Fruit fly (Drosophila melanogaster) whole organism, embryonic: ENCODE data around the gene CG2129.

ENCODE experiments used
- CG10654 ChIP-seq: fragments of 200-800 bp; sonication (Bioruptor generic); optimal IDR thresholded peaks from 2 replicates; lab custom pipeline; 2016; ENCODE audit warnings: missing biosample characterization, missing genetic modification characterization
- CG11504 ChIP-seq: fragments of 200-800 bp; sonication (Bioruptor generic); optimal IDR thresholded peaks from 3 replicates; lab custom pipeline; 2019; ENCODE audit warnings: missing biosample characterization, mild to moderate bottlenecking, missing genetic modification characterization, moderate library complexity
- CG17359 ChIP-seq: fragments of 200-800 bp; sonication (Bioruptor generic); optimal IDR thresholded peaks from 3 replicates; lab custom pipeline; 2018; ENCODE audit warnings: missing biosample characterization, mild to moderate bottlenecking, missing genetic modification characterization, moderate library complexity
- CG1832 ChIP-seq: fragments of 200-800 bp; sonication (Bioruptor generic); optimal IDR thresholded peaks from 2 replicates; lab custom pipeline; 2017; ENCODE audit warnings: missing biosample characterization, mild to moderate bottlenecking, missing genetic modification characterization, inconsistent platforms
- CG18476 ChIP-seq: fragments of 200-800 bp; sonication (Bioruptor generic); optimal IDR thresholded peaks from 2 replicates; lab custom pipeline; 2016; ENCODE audit warnings: missing biosample characterization, mild to moderate bottlenecking, missing genetic modification characterization
- CG2129 ChIP-seq: fragments of 200-800 bp; sonication (Bioruptor generic); IDR thresholded peaks from 2 replicates; pipeline ENCODE4 v1.3.6; 2022; ENCODE audit warnings: missing biosample characterization, missing genetic modification characterization; ENCODE audit not compliant: partially characterized antibody
- CG2202 ChIP-seq: fragments of 200-800 bp; sonication (Bioruptor generic); optimal IDR thresholded peaks from 2 replicates; lab custom pipeline; 2018; ENCODE audit warnings: missing biosample characterization, mild to moderate bottlenecking, missing genetic modification characterization
- CG31224 ChIP-seq: fragments of 200-800 bp; sonication (Bioruptor generic); IDR thresholded peaks from 2 replicates; pipeline ENCODE4 v1.3.6; 2022; ENCODE audit warnings: missing biosample characterization, missing genetic modification characterization
- CG31441 ChIP-seq: fragments of 200-800 bp; sonication (Bioruptor generic); IDR thresholded peaks from 2 replicates; pipeline ENCODE4 v1.3.6; 2022; ENCODE audit warnings: missing biosample characterization, missing genetic modification characterization
- CG34422 ChIP-seq: fragments of 200-800 bp; sonication (Bioruptor generic); IDR thresholded peaks from 3 replicates; pipeline ENCODE4 v1.3.6; 2022; ENCODE audit warnings: missing biosample characterization, missing genetic modification characterization
- CG6683 ChIP-seq: fragments of 200-800 bp; sonication (Bioruptor generic); optimal IDR thresholded peaks from 2 replicates; lab custom pipeline; 2017; ENCODE audit warnings: missing biosample characterization, mild to moderate bottlenecking, missing genetic modification characterization, missing genetic modification reagents
- CG8290 ChIP-seq, 3 experiments: fragments of 200-800 bp; sonication (Bioruptor generic); optimal IDR thresholded peaks; 2 replicates each; lab custom pipeline; 2016 to 2019; ENCODE audit warnings: missing biosample characterization in 3 of 3, missing genetic modification characterization in 3 of 3, mild to moderate bottlenecking in 2 of 3, moderate library complexity in 1 of 3
- CHES-1-like ChIP-seq: fragments of 200-800 bp; sonication (Bioruptor generic); optimal IDR thresholded peaks from 2 replicates; lab custom pipeline; 2016; ENCODE audit warnings: missing biosample characterization, missing genetic modification characterization
- Eip74EF ChIP-seq, 2 experiments: fragments of 200-800 bp in 1 of 2; fragments of >200 bp in 1 of 2; sonication (Bioruptor generic) in 1 of 2; optimal IDR thresholded peaks; 2 replicates each; lab custom pipeline; 2017 to 2019; ENCODE audit warnings: missing biosample characterization in 2 of 2, missing genetic modification characterization in 2 of 2, mild to moderate bottlenecking in 1 of 2, moderate library complexity in 1 of 2
- Fer3 ChIP-seq: fragments of 200-800 bp; sonication (Bioruptor generic); optimal IDR thresholded peaks from 2 replicates; lab custom pipeline; 2018; ENCODE audit warnings: missing biosample characterization, mild to moderate bottlenecking, missing genetic modification characterization, moderate library complexity
- GATAe ChIP-seq: fragments of 200-800 bp; sonication (Bioruptor generic); conservative IDR thresholded peaks from 2 replicates; pipeline ENCODE4 v1.3.6; 2022; ENCODE audit warnings: missing biosample characterization, missing genetic modification characterization
- H2.0 ChIP-seq: fragments of 200-800 bp; sonication (Bioruptor generic); IDR thresholded peaks from 2 replicates; pipeline ENCODE4 v1.3.6; 2022; ENCODE audit warnings: missing biosample characterization, missing genetic modification characterization
- Lhr ChIP-seq: fragments of 200-800 bp; sonication (Bioruptor generic); optimal IDR thresholded peaks from 3 replicates; lab custom pipeline; 2017; ENCODE audit warnings: mild to moderate bottlenecking, missing biosample characterization, missing genetic modification reagents, missing genetic modification characterization
- Mes4 ChIP-seq: fragments of 200-800 bp; sonication (Bioruptor generic); optimal IDR thresholded peaks from 2 replicates; lab custom pipeline; 2016; ENCODE audit warnings: missing biosample characterization, missing genetic modification characterization
- Sox102F ChIP-seq: fragments of 200-800 bp; sonication (Bioruptor generic); optimal IDR thresholded peaks from 2 replicates; lab custom pipeline; 2018; ENCODE audit warnings: missing biosample characterization, mild to moderate bottlenecking, missing genetic modification characterization, moderate library complexity
- Spps ChIP-seq: fragments of 200-800 bp; sonication (Bioruptor generic); optimal IDR thresholded peaks from 2 replicates; lab custom pipeline; 2018; ENCODE audit warnings: missing biosample characterization, mild to moderate bottlenecking, missing genetic modification characterization
- Sry-β ChIP-seq: fragments of 200-800 bp; sonication (Bioruptor generic); optimal IDR thresholded peaks from 2 replicates; lab custom pipeline; 2018; ENCODE audit warnings: missing biosample characterization, mild to moderate bottlenecking, missing genetic modification characterization, moderate library complexity
- Xrp1 ChIP-seq: fragments of 200-800 bp; sonication (Bioruptor generic); IDR thresholded peaks from 2 replicates; pipeline ENCODE4 v1.3.6; 2022; ENCODE audit warnings: missing biosample characterization, missing genetic modification characterization
- ac ChIP-seq: fragments of 200-800 bp; sonication (Bioruptor generic); optimal IDR thresholded peaks from 3 replicates; lab custom pipeline; 2017; ENCODE audit warnings: missing biosample characterization, mild to moderate bottlenecking, missing genetic modification characterization
- ase ChIP-seq: fragments of 200-800 bp; sonication (Bioruptor generic); IDR thresholded peaks from 3 replicates; pipeline ENCODE4 v1.3.6; 2022; ENCODE audit warnings: missing biosample characterization, missing genetic modification characterization
- caup ChIP-seq: fragments of 200-800 bp; sonication (Bioruptor generic); optimal IDR thresholded peaks from 3 replicates; lab custom pipeline; 2017; ENCODE audit warnings: missing biosample characterization, mild to moderate bottlenecking, missing genetic modification characterization, moderate library complexity; ENCODE audit not compliant: severe bottlenecking
- cg ChIP-seq: fragments of 200-800 bp; sonication (Bioruptor generic); optimal IDR thresholded peaks from 3 replicates; lab custom pipeline; 2019; ENCODE audit warnings: missing biosample characterization, mild to moderate bottlenecking, missing genetic modification characterization, moderate library complexity
- crol ChIP-seq: fragments of 200-800 bp; sonication (Bioruptor generic); IDR thresholded peaks from 2 replicates; pipeline ENCODE4 v1.3.6; 2022; ENCODE audit warnings: missing biosample characterization, missing genetic modification characterization
- dati ChIP-seq: fragments of 200-800 bp; sonication (Bioruptor generic); IDR thresholded peaks from 2 replicates; pipeline ENCODE4 v1.3.6; 2022; ENCODE audit warnings: missing biosample characterization, missing genetic modification characterization
- dmrt99B ChIP-seq: fragments of 200-800 bp; sonication (Bioruptor generic); optimal IDR thresholded peaks from 2 replicates; lab custom pipeline; 2018; ENCODE audit warnings: missing biosample characterization, mild to moderate bottlenecking, missing genetic modification characterization, moderate library complexity
- emc ChIP-seq: fragments of 200-800 bp; sonication (Bioruptor generic); optimal IDR thresholded peaks from 2 replicates; lab custom pipeline; 2016; ENCODE audit warnings: missing biosample characterization, missing genetic modification characterization
- eyg ChIP-seq: fragments of 200-800 bp; sonication (Bioruptor generic); optimal IDR thresholded peaks from 3 replicates; lab custom pipeline; 2016; ENCODE audit warnings: missing biosample characterization, missing genetic modification characterization
- fd64A ChIP-seq: fragments of 200-800 bp; sonication (Bioruptor generic); optimal IDR thresholded peaks from 3 replicates; lab custom pipeline; 2018; ENCODE audit warnings: missing biosample characterization, mild to moderate bottlenecking, missing genetic modification characterization
- gem ChIP-seq: fragments of 200-800 bp; sonication (Bioruptor generic); optimal IDR thresholded peaks from 2 replicates; lab custom pipeline; 2019; ENCODE audit warnings: missing biosample characterization, mild to moderate bottlenecking, missing genetic modification characterization, moderate library complexity
- kay ChIP-seq: fragments of 200-800 bp; sonication (Bioruptor generic); optimal IDR thresholded peaks from 2 replicates; lab custom pipeline; 2016; ENCODE audit warnings: missing biosample characterization, missing genetic modification characterization
- ken ChIP-seq: fragments of 200-800 bp; sonication (Bioruptor generic); IDR thresholded peaks from 3 replicates; pipeline ENCODE4 v1.3.6; 2022; ENCODE audit warnings: missing biosample characterization, missing genetic modification characterization
- lilli ChIP-seq: fragments of 200-800 bp; sonication (Bioruptor generic); optimal IDR thresholded peaks from 3 replicates; lab custom pipeline; 2016; ENCODE audit warnings: missing biosample characterization, missing genetic modification characterization
- lmd ChIP-seq: fragments of 200-800 bp; sonication (Bioruptor generic); IDR thresholded peaks from 2 replicates; pipeline ENCODE4 v1.3.6; 2022; ENCODE audit warnings: missing biosample characterization, missing genetic modification characterization
- mld ChIP-seq: fragments of 200-800 bp; sonication (Bioruptor generic); IDR thresholded peaks from 3 replicates; pipeline ENCODE4 v1.3.6; 2022; ENCODE audit warnings: missing biosample characterization, missing genetic modification characterization; ENCODE audit not compliant: partially characterized antibody
- org-1 ChIP-seq: fragments of 200-800 bp; sonication (Bioruptor generic); optimal IDR thresholded peaks from 2 replicates; lab custom pipeline; 2017; ENCODE audit warnings: missing biosample characterization, missing genetic modification characterization
- pita ChIP-seq: fragments of 200-800 bp; sonication (Bioruptor generic); optimal IDR thresholded peaks from 2 replicates; lab custom pipeline; 2017; ENCODE audit warnings: missing biosample characterization, mild to moderate bottlenecking, missing genetic modification characterization
- pzg ChIP-seq: fragments of 200-800 bp; sonication (Bioruptor generic); optimal IDR thresholded peaks from 3 replicates; lab custom pipeline; 2018; ENCODE audit warnings: missing biosample characterization, mild to moderate bottlenecking, missing genetic modification characterization, moderate library complexity
- scrt ChIP-seq: fragments of 200-800 bp; sonication (Bioruptor generic); optimal IDR thresholded peaks from 2 replicates; lab custom pipeline; 2018; ENCODE audit warnings: missing biosample characterization, mild to moderate bottlenecking, missing genetic modification characterization, moderate library complexity
- sim ChIP-seq: fragments of 200-800 bp; sonication (Bioruptor generic); IDR thresholded peaks from 2 replicates; pipeline ENCODE4 v1.3.6; 2022; ENCODE audit warnings: missing biosample characterization, missing genetic modification characterization
- slbo ChIP-seq: fragments of 200-800 bp; sonication (Bioruptor generic); IDR thresholded peaks from 2 replicates; pipeline ENCODE4 v1.3.6; 2022; ENCODE audit warnings: missing biosample characterization, missing genetic modification characterization
- ssp ChIP-seq: fragments of 200-800 bp; sonication (Bioruptor generic); IDR thresholded peaks from 2 replicates; pipeline ENCODE4 v1.3.6; 2022; ENCODE audit warnings: missing biosample characterization, missing genetic modification characterization
- tna ChIP-seq: fragments of 200-800 bp; sonication (Bioruptor generic); IDR thresholded peaks from 2 replicates; pipeline ENCODE4 v1.3.6; 2022; ENCODE audit warnings: missing biosample characterization, missing genetic modification characterization; ENCODE audit not compliant: partially characterized antibody
- unc-4 ChIP-seq: fragments of 200-800 bp; sonication (Bioruptor generic); IDR thresholded peaks from 2 replicates; pipeline ENCODE4 v1.3.6; 2022; ENCODE audit warnings: missing biosample characterization, missing genetic modification characterization; ENCODE audit not compliant: partially characterized antibody
- zen2 ChIP-seq: fragments of 200-800 bp; sonication (Bioruptor generic); IDR thresholded peaks from 3 replicates; pipeline ENCODE4 v1.3.6; 2022; ENCODE audit warnings: missing biosample characterization, missing genetic modification characterization; ENCODE audit not compliant: partially characterized antibody

The CG2129 gene

DNA sequence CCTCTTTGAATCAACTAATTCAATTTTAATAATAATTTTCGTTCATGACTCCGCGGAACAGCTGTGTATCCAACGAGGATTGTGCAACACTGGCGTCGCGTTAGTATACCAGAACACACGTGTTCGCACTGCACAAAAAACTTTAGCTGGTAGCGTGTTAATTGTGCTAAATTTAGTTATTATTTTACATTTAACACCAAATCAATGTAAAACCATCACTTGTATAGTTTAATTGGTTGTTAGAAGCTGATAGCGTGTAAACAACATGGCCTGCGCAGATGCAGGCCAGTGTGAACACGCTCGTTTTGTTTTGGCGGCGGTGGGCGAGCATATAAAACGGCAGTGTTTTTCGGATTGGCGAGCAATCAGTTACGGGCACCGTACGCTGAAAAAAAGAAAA is 11.7 kb downstream of the CG2129 start, which contains the start of the genes Traf6 and GIIIspla2 (continued):
- TF ChIP-seq pzg (GFP tag; lab: Kevin White, UChicago) (peak; percentile 67), GATAe (GFP tag; lab: Robert Waterston, UW) (peak; percentile 46; the same call in 1 of the 2 replicates), dmrt99B (tag; lab: Kevin White, UChicago) (no peak), CG2129 (GFP tag; lab: Robert Waterston, UW) (no peak), scrt (GFP tag; lab: Kevin White, UChicago) (no peak), sim (0 out of 2 replicates have a peak, but pooled peaks have one; percentile 48), mld (GFP tag; lab: Robert Waterston, UW) (no peak), gem (tag; lab: Kevin White, UChicago) (peak; percentile 84), CG2202 (tag; lab: Kevin White, UChicago) (no peak), CG1832 (GFP tag; lab: Kevin White, UChicago) (no peak), CHES-1-like (GFP tag; lab: Kevin White, UChicago) (peak; percentile 53), lilli (GFP tag; lab: Kevin White, UChicago) (peak; percentile 76), ac (GFP tag; lab: Kevin White, UChicago) (no peak), dati (GFP tag; lab: Robert Waterston, UW) (no peak), ken (peak; percentile 81), H2.0 (GFP tag; lab: Robert Waterston, UW) (peak; percentile 72), Xrp1 (peak; percentile 81), tna (GFP tag; lab: Robert Waterston, UW) (no peak), pita (GFP tag; lab: Kevin White, UChicago) (no peak), fd64A (GFP tag; lab: Kevin White, UChicago) (peak; percentile 33), Mes4 (peak; percentile 31), kay (GFP tag; lab: Kevin White, UChicago) (peak; percentile 19), ssp (GFP tag; lab: Robert Waterston, UW) (peak; percentile 90), eyg (GFP tag; lab: Kevin White, UChicago) (peak; percentile 17), Sry-β (no peak), zen2 (GFP tag; lab: Robert Waterston, UW) (no peak), CG8290 (GFP tag; optimal IDR thresholded peaks at IDR 0.05; lab: Kevin White, UChicago) (peak; percentile 15), CG8290 (tag; optimal IDR thresholded peaks at IDR 0.05; lab: Kevin White, UChicago) (peak in 1 of 2 experiments; percentile 60), CG6683 (peak; percentile 36), Fer3 (tag; lab: Kevin White, UChicago) (peak; percentile 70), ase (GFP tag; lab: Robert Waterston, UW) (peak; percentile 55; the same call in 1 of the 3 replicates), Spps (tag; lab: Kevin White, UChicago) (peak; percentile 32), Eip74EF (GFP tag; optimal IDR thresholded peaks at IDR 0.05; lab: Kevin White, UChicago) (no peak), CG31441 (GFP tag; lab: Robert Waterston, UW) (no peak; the same call in 1 of the 2 replicates), CG31224 (GFP tag; lab: Robert Waterston, UW) (peak; percentile 72), Lhr (GFP tag; lab: Kevin White, UChicago) (peak; percentile 54), CG10654 (peak; percentile 55), caup (peak; percentile 81), crol (GFP tag; lab: Robert Waterston, UW) (no peak), CG11504 (tag; lab: Kevin White, UChicago) (no peak), lmd (GFP tag; lab: Robert Waterston, UW) (peak; percentile 82), CG17359 (tag; lab: Kevin White, UChicago) (peak; percentile 60), Sox102F (no peak), cg (no peak), slbo (GFP tag; lab: Robert Waterston, UW) (peak; percentile 83), CG18476 (GFP tag; lab: Kevin White, UChicago) (peak; percentile 79), CG34422 (peak; percentile 73; the same call in 2 of the 3 replicates), emc (GFP tag; lab: Kevin White, UChicago) (peak; percentile 21), unc-4 (0 out of 2 replicates have a peak, but pooled peaks have one; percentile 25), org-1 (peak; percentile 62)
